Fruit fly (Drosophila melanogaster) whole organism, embryonic: ENCODE results near the gene CG18766.

Experiments used
- Asciz ChIP-seq: fragments of 200-800 bp; sonication (Bioruptor generic); optimal IDR thresholded peaks from 2 replicates; lab custom pipeline; 2017; ENCODE audit warnings: missing biosample characterization, mild to moderate bottlenecking, missing genetic modification characterization, missing genetic modification reagents
- CG11696 ChIP-seq: fragments of 200-800 bp; sonication (Bioruptor generic); IDR thresholded peaks from 2 replicates; pipeline ENCODE4 v1.3.6; 2022; ENCODE audit warnings: missing biosample characterization, missing genetic modification characterization
- CG12155 ChIP-seq: fragments of 200-800 bp; sonication (Bioruptor generic); optimal IDR thresholded peaks from 3 replicates; lab custom pipeline; 2016; ENCODE audit warnings: missing biosample characterization, missing genetic modification characterization
- CG14710 ChIP-seq: fragments of 200-800 bp; sonication (Bioruptor generic); optimal IDR thresholded peaks from 3 replicates; lab custom pipeline; 2019; ENCODE audit warnings: missing biosample characterization, mild to moderate bottlenecking, missing genetic modification characterization, moderate library complexity
- CG14860 ChIP-seq: fragments of 200-800 bp; sonication (Bioruptor generic); IDR thresholded peaks from 3 replicates; pipeline ENCODE4 v1.3.6; 2022; ENCODE audit warnings: missing biosample characterization, missing genetic modification characterization; ENCODE audit not compliant: partially characterized antibody
- CG15011 ChIP-seq: fragments of 200-800 bp; sonication (Bioruptor generic); optimal IDR thresholded peaks from 3 replicates; lab custom pipeline; 2018; ENCODE audit warnings: missing biosample characterization, mild to moderate bottlenecking, missing genetic modification characterization
- CG15514 ChIP-seq: fragments of 200-800 bp; sonication (Bioruptor generic); optimal IDR thresholded peaks from 3 replicates; lab custom pipeline; 2017; ENCODE audit warnings: missing biosample characterization, missing genetic modification characterization, mild to moderate bottlenecking, moderate library complexity, missing genetic modification reagents
- CG17328 ChIP-seq: fragments of 200-800 bp; sonication (Bioruptor generic); IDR thresholded peaks from 2 replicates; pipeline ENCODE4 v1.3.6; 2022; ENCODE audit warnings: missing biosample characterization, missing genetic modification characterization
- CG1792 ChIP-seq: fragments of 200-800 bp; sonication (Bioruptor generic); optimal IDR thresholded peaks from 2 replicates; lab custom pipeline; 2016; ENCODE audit warnings: missing biosample characterization, missing genetic modification characterization
- CG18764 ChIP-seq: fragments of 200-800 bp; sonication (Bioruptor generic); optimal IDR thresholded peaks from 3 replicates; lab custom pipeline; 2016; ENCODE audit warnings: missing biosample characterization, missing genetic modification characterization
- CG2678 ChIP-seq: fragments of 200-800 bp; sonication (Bioruptor generic); optimal IDR thresholded peaks from 3 replicates; lab custom pipeline; 2019; ENCODE audit warnings: missing biosample characterization, mild to moderate bottlenecking, missing genetic modification characterization, moderate library complexity
- CG2875 ChIP-seq: fragments of 200-800 bp; sonication (Bioruptor generic); optimal IDR thresholded peaks from 2 replicates; lab custom pipeline; 2017; ENCODE audit warnings: missing biosample characterization, mild to moderate bottlenecking, missing genetic modification characterization, missing genetic modification reagents
- CG2889 ChIP-seq: fragments of 200-800 bp; sonication (Bioruptor generic); IDR thresholded peaks from 3 replicates; pipeline ENCODE4 v1.3.6; 2022; ENCODE audit warnings: missing biosample characterization, missing genetic modification characterization
- CG30431 ChIP-seq: fragments of 200-800 bp; sonication (Bioruptor generic); optimal IDR thresholded peaks from 2 replicates; lab custom pipeline; 2017; ENCODE audit warnings: missing biosample characterization, missing genetic modification characterization
- CG31365 ChIP-seq: fragments of 200-800 bp; sonication (Bioruptor generic); optimal IDR thresholded peaks from 2 replicates; lab custom pipeline; 2018; ENCODE audit warnings: missing biosample characterization, mild to moderate bottlenecking, missing genetic modification characterization
- CG34224 ChIP-seq: fragments of 200-800 bp; sonication (Bioruptor generic); IDR thresholded peaks from 3 replicates; pipeline ENCODE4 v1.3.6; 2022; ENCODE audit warnings: missing biosample characterization, missing genetic modification characterization; ENCODE audit not compliant: partially characterized antibody
- CG3726 ChIP-seq: fragments of 200-800 bp; sonication (Bioruptor generic); IDR thresholded peaks from 3 replicates; pipeline ENCODE4, ENCODE4 v1.3.6; 2022; ENCODE audit warnings: missing biosample characterization, missing genetic modification characterization
- CG8089 ChIP-seq: fragments of 200-800 bp; sonication (Bioruptor generic); optimal IDR thresholded peaks from 3 replicates; lab custom pipeline; 2016; ENCODE audit warnings: missing biosample characterization, missing genetic modification characterization
- CG8359 ChIP-seq: fragments of 200-800 bp; sonication (Bioruptor generic); optimal IDR thresholded peaks from 2 replicates; lab custom pipeline; 2017; ENCODE audit warnings: missing biosample characterization, mild to moderate bottlenecking, missing genetic modification characterization, borderline replicate concordance
- CG9609 ChIP-seq: fragments of 200-800 bp; sonication (Bioruptor generic); optimal IDR thresholded peaks from 3 replicates; lab custom pipeline; 2016; ENCODE audit warnings: missing biosample characterization, missing genetic modification characterization
- CG9876 ChIP-seq: fragments of 200-800 bp; sonication (Bioruptor generic); optimal IDR thresholded peaks from 2 replicates; lab custom pipeline; 2016; ENCODE audit warnings: missing biosample characterization, missing genetic modification characterization
- H15 ChIP-seq: fragments of 200-800 bp; sonication (Bioruptor generic); IDR thresholded peaks from 3 replicates; pipeline ENCODE4 v1.3.6; 2022; ENCODE audit warnings: missing biosample characterization, missing genetic modification characterization
- Jarid2 ChIP-seq: fragments of 200-800 bp; sonication (Bioruptor generic); optimal IDR thresholded peaks from 3 replicates; lab custom pipeline; 2017; ENCODE audit warnings: mild to moderate bottlenecking, missing biosample characterization, missing genetic modification reagents, missing genetic modification characterization
- Lpt ChIP-seq: fragments of >200 bp; optimal IDR thresholded peaks from 2 replicates; lab custom pipeline; 2018; ENCODE audit warnings: missing biosample characterization, missing genetic modification characterization
- Med ChIP-seq: fragments of 200-800 bp; sonication (Bioruptor generic); peaks from one replicate; lab custom pipeline; 2016; ENCODE audit warnings: missing biosample characterization, missing genetic modification characterization, mild to moderate bottlenecking, inconsistent platforms, moderate library complexity
- Oaz ChIP-seq: fragments of 200-800 bp; sonication (Bioruptor generic); IDR thresholded peaks from 2 replicates; pipeline ENCODE4 v1.3.6; 2022; ENCODE audit warnings: missing biosample characterization, missing genetic modification characterization
- Opbp ChIP-seq: fragments of 200-800 bp; sonication (Bioruptor generic); IDR thresholded peaks from 3 replicates; pipeline ENCODE4 v1.3.6; 2022; ENCODE audit warnings: missing biosample characterization, missing genetic modification characterization; ENCODE audit not compliant: partially characterized antibody
- Ptx1 ChIP-seq: fragments of 200-800 bp; sonication (Bioruptor generic); IDR thresholded peaks from 2 replicates; pipeline ENCODE4 v1.3.6; 2022; ENCODE audit warnings: missing biosample characterization, missing genetic modification characterization
- Rx ChIP-seq: fragments of 200-800 bp; sonication (Bioruptor generic); IDR thresholded peaks from 2 replicates; pipeline ENCODE4 v1.3.6; 2022; ENCODE audit warnings: missing biosample characterization, missing genetic modification characterization
- Tbp ChIP-seq: fragments of >200 bp; optimal IDR thresholded peaks from 2 replicates; lab custom pipeline; 2018; ENCODE audit warnings: missing biosample characterization, missing genetic modification characterization
- Usf ChIP-seq: fragments of 200-800 bp; sonication (Bioruptor generic); optimal IDR thresholded peaks from 2 replicates; lab custom pipeline; 2017; ENCODE audit warnings: missing genotype, missing biosample characterization, missing genetic modification characterization
- YL-1 ChIP-seq: fragments of 200-800 bp; sonication (Bioruptor generic); optimal IDR thresholded peaks from 3 replicates; lab custom pipeline; 2017; ENCODE audit warnings: missing biosample characterization, mild to moderate bottlenecking, missing genetic modification characterization
- bcd ChIP-seq: fragments of 200-800 bp; sonication (Bioruptor generic); optimal IDR thresholded peaks from 2 replicates; lab custom pipeline; 2017; ENCODE audit warnings: missing biosample characterization, mild to moderate bottlenecking, missing genetic modification characterization
- bsh ChIP-seq, 2 experiments: fragments of 200-800 bp; sonication (Bioruptor generic); optimal IDR thresholded peaks; 2 replicates each; lab custom pipeline; 2017 to 2018; ENCODE audit warnings: mild to moderate bottlenecking in 2 of 2, missing biosample characterization in 2 of 2, missing genetic modification characterization in 2 of 2, moderate library complexity in 1 of 2
- btn ChIP-seq: fragments of 200-800 bp; sonication (Bioruptor generic); optimal IDR thresholded peaks from 2 replicates; lab custom pipeline; 2016; ENCODE audit warnings: missing biosample characterization, missing genetic modification characterization
- ci ChIP-seq: fragments of 200-800 bp; sonication (Bioruptor generic); IDR thresholded peaks from 3 replicates; pipeline ENCODE4 v1.3.6; 2022; ENCODE audit warnings: missing biosample characterization, missing genetic modification characterization
- disco-r ChIP-seq: fragments of 200-800 bp; sonication (Bioruptor generic); optimal IDR thresholded peaks from 2 replicates; lab custom pipeline; 2016; ENCODE audit warnings: missing biosample characterization, missing genetic modification characterization
- dm ChIP-seq: fragments of 200-800 bp; sonication (Bioruptor generic); optimal IDR thresholded peaks from 3 replicates; lab custom pipeline; 2016; ENCODE audit warnings: missing biosample characterization, missing genetic modification characterization
- gce ChIP-seq: fragments of 200-800 bp; sonication (Bioruptor generic); IDR thresholded peaks from 3 replicates; pipeline ENCODE4 v1.3.6; 2022; ENCODE audit warnings: missing biosample characterization, missing genetic modification characterization
- klu ChIP-seq: fragments of 200-800 bp; sonication (Bioruptor generic); IDR thresholded peaks from 2 replicates; pipeline ENCODE4 v1.3.6; 2022; ENCODE audit warnings: missing biosample characterization, missing genetic modification characterization
- kni ChIP-seq: fragments of 200-800 bp; sonication (Bioruptor generic); optimal IDR thresholded peaks from 3 replicates; lab custom pipeline; 2017; ENCODE audit warnings: mild to moderate bottlenecking, missing biosample characterization, missing genetic modification reagents, missing genetic modification characterization
- lbe ChIP-seq: fragments of 200-800 bp; sonication (Bioruptor generic); optimal IDR thresholded peaks from 2 replicates; lab custom pipeline; 2016; ENCODE audit warnings: missing biosample characterization, mild to moderate bottlenecking, missing genetic modification characterization
- nau ChIP-seq: fragments of 200-800 bp; sonication (Bioruptor generic); optimal IDR thresholded peaks from 3 replicates; lab custom pipeline; 2017; ENCODE audit warnings: missing biosample characterization, mild to moderate bottlenecking, missing genetic modification characterization, missing genetic modification reagents
- org-1 ChIP-seq: fragments of 200-800 bp; sonication (Bioruptor generic); optimal IDR thresholded peaks from 2 replicates; lab custom pipeline; 2017; ENCODE audit warnings: missing biosample characterization, missing genetic modification characterization
- pan ChIP-seq, 4 experiments: fragments of >200 bp in 3 of 4; fragments of 200-800 bp in 1 of 4; sonication (Bioruptor generic) in 1 of 4; optimal IDR thresholded peaks in 3 of 4; IDR thresholded peaks in 1 of 4; 2 replicates each; pipeline versions ENCODE4 v1.3.6 to Lab custom; 2017 to 2022; ENCODE audit warnings: missing biosample characterization in 2 of 4, missing genetic modification characterization in 2 of 4, mixed read lengths in 1 of 4
- pb ChIP-seq: fragments of 200-800 bp; sonication (Bioruptor generic); optimal IDR thresholded peaks from 3 replicates; lab custom pipeline; 2016; ENCODE audit warnings: missing biosample characterization, missing genetic modification characterization
- sens ChIP-seq: fragments of 200-800 bp; sonication (Bioruptor generic); peaks from one replicate; lab custom pipeline; 2016; ENCODE audit warnings: missing biosample characterization, missing genetic modification characterization
- sim ChIP-seq: fragments of 200-800 bp; sonication (Bioruptor generic); IDR thresholded peaks from 2 replicates; pipeline ENCODE4 v1.3.6; 2022; ENCODE audit warnings: missing biosample characterization, missing genetic modification characterization
- tup ChIP-seq: fragments of 200-800 bp; sonication (Bioruptor generic); optimal IDR thresholded peaks from 2 replicates; lab custom pipeline; 2016; ENCODE audit warnings: missing biosample characterization, mild to moderate bottlenecking, missing genetic modification characterization, moderate library complexity
- vvl ChIP-seq: fragments of 200-800 bp; sonication (Bioruptor generic); IDR thresholded peaks from 2 replicates; pipeline ENCODE4 v1.3.6; 2022; ENCODE audit warnings: missing biosample characterization, missing genetic modification characterization
- wdn ChIP-seq: fragments of 200-800 bp; sonication (Bioruptor generic); IDR thresholded peaks from 2 replicates; pipeline ENCODE4 v1.3.6; 2022; ENCODE audit warnings: missing biosample characterization, missing genetic modification characterization
- z ChIP-seq: fragments of 200-800 bp; sonication (Bioruptor generic); IDR thresholded peaks from 3 replicates; pipeline ENCODE4 v1.3.6; 2022; ENCODE audit warnings: missing biosample characterization, missing genetic modification characterization

The CG18766 gene

dm6 chr3R:27202330-27202729 is 42.7 kb downstream of the CG18766 start:
- TF ChIP-seq lbe (no peak), CG14710 (tag; lab: Kevin White, UChicago) (no peak), YL-1 (GFP tag; lab: Kevin White, UChicago) (no peak), wdn (GFP tag; lab: Robert Waterston, UW) (no peak), ci (0 out of 3 replicates have a peak, but pooled peaks have one; percentile 8), CG11696 (GFP tag; lab: Robert Waterston, UW) (no peak), CG15514 (no peak), CG18764 (no peak), CG8359 (GFP tag; lab: Kevin White, UChicago) (no peak), Usf (no peak), CG34224 (GFP tag; lab: Robert Waterston, UW) (no peak), CG30431 (GFP tag; lab: Kevin White, UChicago) (no peak), vvl (GFP tag; lab: Robert Waterston, UW) (peak; percentile 11; the same call in 1 of the 2 replicates), Opbp (no peak), CG9876 (GFP tag; lab: Kevin White, UChicago) (no peak), H15 (GFP tag; lab: Robert Waterston, UW) (no peak), CG15011 (no peak), CG8089 (no peak), Oaz (GFP tag; lab: Robert Waterston, UW) (no peak), bsh (GFP tag; optimal IDR thresholded peaks at IDR 0.05; lab: Kevin White, UChicago) (peak in 1 of 2 experiments; percentile 12), CG12155 (GFP tag; lab: Kevin White, UChicago) (no peak), gce (no peak), Jarid2 (no peak), CG2678 (tag; lab: Kevin White, UChicago) (peak; percentile 8), disco-r (no peak), Rx (no peak), Med (peak; percentile 58), nau (no peak), org-1 (no peak), btn (no peak), pan (optimal IDR thresholded peaks at IDR 0.05; lab: Kevin White, UChicago) (no peak), pan (GFP tag; optimal IDR thresholded peaks at IDR 0.05 in 1 of 2, IDR thresholded peaks at IDR 0.05 in 1 of 2) (no peak), tup (GFP tag; lab: Kevin White, UChicago) (no peak), CG3726 (GFP tag; lab: Robert Waterston, UW) (no peak), kni (GFP tag; lab: Kevin White, UChicago) (peak; percentile 15), CG14860 (no peak), CG31365 (tag; lab: Kevin White, UChicago) (no peak), CG1792 (GFP tag; lab: Kevin White, UChicago) (no peak), sens (GFP tag; lab: Kevin White, UChicago) (peak; percentile 61), CG2889 (GFP tag; lab: Robert Waterston, UW) (no peak), Lpt (GFP tag; lab: Kevin White, UChicago) (no peak), dm (GFP tag; lab: Kevin White, UChicago) (no peak), pb (GFP tag; lab: Kevin White, UChicago) (no peak), z (GFP tag; lab: Robert Waterston, UW) (no peak), bcd (no peak), CG17328 (GFP tag; lab: Robert Waterston, UW) (no peak), klu (GFP tag; lab: Robert Waterston, UW) (no peak), CG2875 (no peak), Asciz (GFP tag; lab: Kevin White, UChicago) (peak; percentile 16), CG9609 (GFP tag; lab: Kevin White, UChicago) (no peak), Ptx1 (GFP tag; lab: Robert Waterston, UW) (no peak), Tbp (no peak), sim (GFP tag; lab: Robert Waterston, UW) (no peak)
